Fruit fly (Drosophila melanogaster) whole organism, larva: ENCODE measurements around the gene Cys.
A peak's percentile ranks its signal among the peaks of the same experiment; 100 is the strongest.

Experiments used
- noc ChIP-seq: fragments of 200-800 bp; sonication (Bioruptor generic); optimal IDR thresholded peaks from 3 replicates; lab custom pipeline; 2019; ENCODE audit warnings: missing biosample characterization, mild to moderate bottlenecking, missing genetic modification characterization, moderate library complexity

Cys gene

DNA sequence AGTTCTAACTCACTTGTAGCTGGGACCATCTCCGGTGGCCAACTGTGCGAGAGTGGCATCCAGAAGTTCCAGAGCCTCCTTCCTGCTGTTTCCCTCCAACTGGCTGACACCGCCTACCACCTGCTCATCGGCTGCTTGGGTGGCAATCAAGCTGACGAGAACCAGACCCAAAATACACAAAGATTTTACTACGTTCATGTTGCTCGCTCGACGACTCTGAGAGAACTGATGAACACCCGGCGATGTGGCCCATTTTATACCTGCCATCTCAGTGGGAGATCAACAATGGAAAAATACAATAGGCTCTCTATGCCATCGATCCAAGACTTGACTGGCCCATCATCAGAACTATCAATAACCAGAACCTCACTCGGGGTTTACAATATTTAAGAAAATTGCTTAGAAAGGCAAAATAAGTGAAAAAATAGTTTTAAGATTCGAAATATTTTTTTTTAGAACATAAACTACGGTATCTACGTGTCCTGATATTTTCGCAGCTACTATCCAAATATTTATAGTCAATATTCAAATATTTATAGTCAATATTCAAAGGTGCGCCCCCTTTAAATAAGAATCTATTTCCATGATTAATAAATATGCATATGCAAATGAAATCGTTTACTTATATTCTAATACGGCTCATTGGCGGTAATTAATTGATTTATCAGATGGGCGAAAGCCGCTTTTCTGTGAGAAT lies at the start of gene Cys:
Gene Cys, minus strand, starts transcription at position 234 of the 697 bp plus-strand sequence.
- TF ChIP-seq noc (tag; lab: Kevin White, UChicago): peak; percentile 36

DNA sequence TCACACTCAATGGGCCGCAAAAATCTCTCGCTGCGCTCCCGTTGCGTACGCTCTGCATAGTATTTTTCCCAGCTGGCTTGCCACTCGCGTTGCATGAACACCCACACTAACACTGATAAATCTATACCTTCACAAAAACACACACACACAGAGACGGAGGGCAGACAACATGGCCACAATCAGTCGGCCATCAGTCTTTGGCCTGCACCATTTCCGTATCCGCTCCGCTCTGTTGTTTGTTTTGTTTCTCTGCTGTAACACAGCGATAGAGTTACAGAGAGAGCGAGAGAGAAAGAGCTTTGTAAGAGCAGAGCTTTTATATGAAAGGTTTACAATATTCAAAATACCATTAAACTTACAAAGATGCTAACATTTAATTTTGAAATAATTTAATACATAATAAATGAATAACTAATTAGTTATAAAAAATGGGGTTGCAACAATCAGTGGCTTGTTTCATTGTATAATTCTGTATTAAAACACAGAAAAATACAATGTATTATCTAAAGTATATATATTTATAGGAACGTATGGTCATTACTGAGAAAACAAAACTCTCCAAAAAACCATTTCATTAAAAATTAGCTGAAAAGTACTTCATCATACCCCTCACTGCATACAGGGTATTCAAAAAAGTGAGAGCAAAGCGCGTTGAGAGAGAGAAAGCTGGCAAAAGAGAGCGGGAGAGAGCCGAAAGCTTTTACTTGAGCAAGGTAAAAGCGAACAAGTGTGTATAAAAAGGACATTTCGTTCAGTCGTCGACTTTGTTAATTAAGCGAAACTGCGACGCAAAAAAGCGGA lies 39.6 kb upstream of the Cys start, which contains the start of gene CG14853:
Gene CG14853, plus strand, starts transcription at position 751 of the 801 bp plus-strand sequence.
- no peak for TF ChIP-seq noc (tag; lab: Kevin White, UChicago)

DNA sequence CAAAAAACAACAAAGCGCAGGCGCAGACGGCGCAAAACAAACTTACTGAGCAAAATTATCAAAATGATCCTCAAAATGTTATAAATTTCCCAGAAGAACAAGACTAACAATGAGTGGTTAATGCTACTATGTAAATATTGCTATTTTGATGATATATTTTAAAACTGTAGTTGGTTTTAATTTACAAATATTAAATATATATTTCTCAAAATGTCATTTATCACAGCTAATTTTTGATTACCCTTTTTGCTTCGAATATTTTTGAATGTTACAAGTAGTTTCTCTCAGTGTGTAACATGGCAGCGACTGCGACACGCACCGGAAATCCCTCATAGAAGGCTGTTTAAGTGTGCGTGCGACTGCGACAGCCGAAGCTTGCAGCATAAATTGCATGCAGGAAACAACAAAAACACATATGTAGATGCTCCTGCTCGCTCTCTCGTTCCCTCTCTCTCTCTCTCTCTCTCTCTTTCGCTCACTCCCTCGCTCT lies 28.5 kb upstream of the Cys start:
- no peak for TF ChIP-seq noc (tag; lab: Kevin White, UChicago)

DNA sequence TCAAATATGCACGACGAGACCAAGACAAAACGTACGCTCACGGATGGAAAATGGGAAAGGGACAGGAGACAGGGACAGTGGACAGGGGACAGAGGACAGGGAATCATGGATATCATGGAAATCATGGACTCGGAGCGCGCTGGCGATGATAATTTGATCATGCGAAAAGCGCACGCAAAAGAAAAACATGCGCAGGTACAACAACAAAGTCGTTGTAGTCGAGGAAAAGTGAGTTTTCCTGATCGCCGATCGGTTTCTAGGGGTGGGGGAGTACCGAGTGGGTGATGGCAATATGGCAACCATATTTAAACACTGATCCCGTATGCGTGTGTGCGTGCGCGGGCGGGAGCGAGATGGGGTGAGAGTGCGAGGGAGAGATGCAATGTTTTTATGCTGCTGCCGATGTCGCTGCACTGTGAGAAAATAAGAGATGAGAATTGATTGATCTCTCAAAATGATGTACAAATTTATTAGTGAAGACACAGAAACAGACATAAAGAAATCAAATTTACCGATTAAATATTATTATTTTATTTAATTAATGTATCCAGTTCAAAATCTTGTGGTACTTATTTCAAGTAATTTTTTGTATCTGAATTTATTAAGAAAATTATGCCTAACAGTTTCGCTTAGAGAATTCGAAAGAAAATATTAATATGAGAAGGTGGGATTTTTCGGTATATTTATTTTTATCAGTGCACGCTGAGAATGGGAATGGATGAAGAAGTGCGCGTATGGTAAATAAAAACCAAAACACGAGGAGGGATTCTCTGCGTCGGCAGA lies 21.5 kb upstream of the Cys start:
- no peak for TF ChIP-seq noc (tag; lab: Kevin White, UChicago)

DNA sequence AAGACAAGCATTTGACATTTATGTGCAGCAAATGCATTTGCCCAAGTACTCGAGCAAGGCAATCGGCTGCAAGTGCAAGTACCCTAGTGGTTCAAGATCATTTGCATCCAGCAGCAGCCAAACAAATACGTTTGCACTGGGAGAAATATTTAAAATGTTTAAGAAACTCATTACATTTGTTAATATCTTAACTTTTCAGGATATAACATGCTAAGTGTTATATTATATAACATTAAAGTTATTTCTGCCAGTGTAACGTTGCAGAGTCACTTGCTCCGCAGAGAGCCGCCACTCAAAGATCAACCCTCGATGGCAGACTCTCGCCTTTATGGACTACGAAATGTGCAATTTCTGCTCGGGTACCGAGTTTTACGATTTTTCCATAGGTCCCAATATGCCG lies 20.0 kb upstream of the Cys start:
- no peak for TF ChIP-seq noc (tag; lab: Kevin White, UChicago)

DNA sequence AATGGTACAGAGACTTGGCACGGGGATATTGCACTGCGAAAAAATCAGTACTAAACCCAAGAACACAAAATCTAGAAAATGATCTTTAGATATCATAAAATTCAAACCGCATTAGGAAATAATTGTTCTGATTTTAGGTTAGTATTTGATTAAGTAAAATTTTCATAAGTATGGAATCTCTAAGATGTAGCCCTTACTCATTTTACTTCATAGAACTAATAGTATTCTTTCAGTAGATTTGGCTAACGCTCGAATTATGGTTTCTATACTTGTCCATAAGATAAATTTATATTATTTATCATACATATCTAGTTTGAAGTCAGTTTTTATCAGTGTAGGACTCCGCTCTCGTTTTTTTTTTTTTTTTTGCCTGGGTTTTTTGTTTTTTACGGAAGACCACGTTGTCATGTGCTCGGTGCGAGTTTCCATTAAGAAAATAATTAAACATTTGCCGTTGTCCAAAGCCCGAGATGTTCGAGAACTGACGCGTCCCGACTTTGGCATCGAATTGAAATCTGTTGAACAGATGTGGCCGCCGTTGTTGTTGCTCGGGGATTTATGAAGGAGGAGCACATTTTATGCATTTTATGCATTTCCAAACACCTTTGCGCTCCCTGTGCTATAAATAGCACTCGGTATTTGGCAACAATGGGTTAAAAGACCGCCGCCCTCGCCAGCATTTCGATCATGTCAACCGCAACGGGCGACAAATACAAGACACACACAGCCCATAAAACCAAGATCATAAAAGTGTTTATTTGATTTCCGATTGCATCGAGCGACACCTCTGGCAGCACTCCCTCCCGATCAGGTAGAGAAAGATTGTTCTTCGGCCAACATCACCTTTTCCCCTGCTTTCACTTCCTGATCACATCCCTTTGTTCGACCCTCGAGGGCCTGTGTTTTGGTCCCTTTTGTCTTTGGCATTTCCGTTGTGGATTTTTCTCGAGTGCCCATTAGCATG lies 17.3 kb upstream of the Cys start:
- no peak for TF ChIP-seq noc (tag; lab: Kevin White, UChicago)

DNA sequence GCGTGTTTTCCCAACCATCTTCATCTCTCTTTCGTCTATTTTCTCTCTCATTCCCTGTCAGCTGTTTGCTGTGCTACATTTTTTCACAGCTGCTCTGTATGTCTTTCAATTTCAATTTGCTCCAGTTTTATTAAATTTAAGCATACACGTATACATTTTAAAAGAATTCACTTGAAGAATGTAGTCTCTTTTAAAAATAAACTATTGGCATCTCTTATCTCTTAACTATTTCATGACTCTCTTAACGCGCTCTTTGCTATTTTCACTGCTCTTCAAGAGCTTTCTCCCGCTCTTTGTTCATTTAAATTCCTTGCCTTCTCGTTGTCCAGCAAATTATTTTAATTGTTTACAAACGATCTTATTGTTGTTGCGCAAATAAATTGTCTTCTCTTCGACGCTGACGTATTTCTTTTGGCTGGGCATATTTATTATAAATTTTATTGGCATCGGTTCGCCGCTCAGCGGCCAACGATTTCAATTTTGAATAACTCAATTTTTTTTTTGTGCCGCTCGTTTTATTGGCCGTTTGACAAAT lies 10.7 kb upstream of the Cys start:
- no peak for TF ChIP-seq noc (tag; lab: Kevin White, UChicago)

DNA sequence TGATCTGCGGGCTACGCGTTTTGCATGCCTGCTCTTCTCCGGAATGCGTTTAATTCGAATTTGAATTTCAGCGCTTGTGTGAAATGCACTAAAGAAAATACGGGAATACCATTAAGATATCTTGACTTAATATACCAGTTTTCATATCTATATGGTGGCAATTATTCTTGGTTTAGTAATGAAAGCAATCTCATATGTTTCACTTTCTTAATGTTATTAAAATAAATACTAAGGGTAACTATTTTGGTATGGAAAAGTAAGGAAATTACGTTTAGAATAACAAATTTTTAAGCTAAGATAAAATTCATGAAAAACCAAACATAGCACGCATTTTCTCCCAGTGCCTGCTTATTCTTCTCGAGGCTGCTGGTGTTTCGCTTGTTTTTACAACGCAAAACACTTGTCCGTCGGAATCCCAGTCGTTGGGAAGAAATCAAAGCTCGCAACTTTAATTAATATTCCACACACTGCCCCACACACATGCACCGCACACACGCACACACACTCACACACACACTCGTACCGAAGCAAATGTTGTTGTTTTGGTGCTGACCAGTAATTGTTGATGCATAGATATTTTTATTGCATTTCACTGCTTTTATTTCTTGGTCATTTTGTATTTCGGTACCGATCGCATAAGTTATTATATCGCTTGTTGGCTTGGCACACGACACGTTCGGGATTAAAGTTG lies 8.5 kb upstream of the Cys start:
- no peak for TF ChIP-seq noc (tag; lab: Kevin White, UChicago)

DNA sequence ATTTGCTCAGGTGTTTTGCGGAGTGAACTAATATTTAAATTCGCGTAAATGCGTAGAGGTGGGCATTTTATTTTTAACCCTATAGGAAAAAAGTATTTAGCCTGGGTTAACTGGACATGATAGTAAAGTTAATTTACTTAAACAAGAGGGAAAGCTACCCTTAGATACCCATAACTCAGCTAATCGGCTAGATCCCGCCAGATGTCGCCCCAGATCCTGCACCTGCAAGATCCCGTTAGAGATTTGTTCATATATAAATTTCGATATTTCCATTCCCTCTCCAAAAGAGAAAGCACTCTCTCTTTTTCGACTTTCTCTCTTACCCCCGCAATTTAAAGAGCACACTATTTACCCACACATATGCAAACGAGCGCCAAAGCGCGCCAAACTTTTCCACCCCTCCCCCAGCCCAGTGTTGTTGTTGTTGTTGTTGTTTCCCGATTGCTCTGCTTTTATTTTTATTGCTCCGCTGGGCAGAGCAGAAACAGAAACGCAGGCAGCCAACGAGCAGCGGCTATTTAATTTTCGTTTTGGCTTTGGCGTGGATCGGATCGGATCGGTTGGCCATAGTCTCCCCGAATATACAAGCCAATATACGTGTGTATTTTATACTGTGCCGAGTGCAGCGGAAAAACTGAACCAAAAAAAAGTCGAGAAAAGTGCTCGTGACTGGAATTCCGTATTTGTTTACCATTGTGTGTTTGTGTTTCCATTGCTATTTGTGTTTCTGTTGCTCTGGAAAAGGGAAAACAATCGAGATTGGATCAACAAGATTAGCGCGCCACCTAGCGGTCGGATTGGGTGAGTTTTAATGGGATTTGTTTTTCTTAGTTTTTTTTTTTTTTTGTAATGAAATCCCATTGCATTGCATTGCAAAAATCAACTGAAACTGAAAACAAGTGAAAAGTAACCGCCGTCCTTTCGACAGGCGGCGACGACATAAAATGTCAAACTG lies 7.5 kb upstream of the Cys start, which contains the start of gene stumps:
Gene stumps, plus strand, starts transcription at position 526 of the 955 bp plus-strand sequence.
- TF ChIP-seq noc (tag; lab: Kevin White, UChicago): no peak

DNA sequence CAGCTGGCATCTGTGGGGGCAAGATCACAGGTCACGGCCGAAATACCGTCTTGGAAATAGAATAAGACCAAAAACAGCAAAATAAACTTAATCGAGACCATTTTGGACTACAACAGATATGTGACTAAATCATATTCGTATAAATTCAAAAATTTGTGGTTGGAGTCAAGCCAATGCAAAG lies 7.0 kb upstream of the Cys start, which contains the start of gene CG44094:
Gene CG44094, minus strand, starts transcription at position 101 of the 181 bp plus-strand sequence.
- TF ChIP-seq noc (tag; lab: Kevin White, UChicago): no peak

DNA sequence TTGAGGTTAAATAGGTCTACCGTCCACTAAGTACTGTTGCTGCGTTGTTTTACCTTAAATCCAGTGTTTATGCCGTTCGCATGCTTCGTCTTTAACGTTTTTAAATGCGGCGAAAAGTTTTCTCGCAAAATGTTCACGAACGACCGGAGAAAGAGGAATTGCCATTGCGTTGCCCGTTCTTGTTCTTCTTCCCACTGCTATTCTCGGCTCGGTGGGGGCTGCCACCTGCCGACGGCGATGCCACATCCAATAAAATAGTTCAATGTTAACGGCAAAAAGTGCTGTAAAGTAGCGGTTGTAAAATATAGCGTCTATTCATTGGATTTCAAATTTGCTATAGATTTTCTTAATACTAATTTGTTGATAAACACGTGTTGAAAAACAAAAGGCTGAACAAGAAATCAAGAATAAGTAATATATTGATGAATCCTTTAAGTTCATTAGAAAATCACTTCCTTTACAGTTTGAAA lies 6.3 kb upstream of the Cys start, which contains the start of gene CG7987:
Gene CG7987, minus strand, starts transcription at position 170 of the 470 bp plus-strand sequence.
- no peak for TF ChIP-seq noc (tag; lab: Kevin White, UChicago)

DNA sequence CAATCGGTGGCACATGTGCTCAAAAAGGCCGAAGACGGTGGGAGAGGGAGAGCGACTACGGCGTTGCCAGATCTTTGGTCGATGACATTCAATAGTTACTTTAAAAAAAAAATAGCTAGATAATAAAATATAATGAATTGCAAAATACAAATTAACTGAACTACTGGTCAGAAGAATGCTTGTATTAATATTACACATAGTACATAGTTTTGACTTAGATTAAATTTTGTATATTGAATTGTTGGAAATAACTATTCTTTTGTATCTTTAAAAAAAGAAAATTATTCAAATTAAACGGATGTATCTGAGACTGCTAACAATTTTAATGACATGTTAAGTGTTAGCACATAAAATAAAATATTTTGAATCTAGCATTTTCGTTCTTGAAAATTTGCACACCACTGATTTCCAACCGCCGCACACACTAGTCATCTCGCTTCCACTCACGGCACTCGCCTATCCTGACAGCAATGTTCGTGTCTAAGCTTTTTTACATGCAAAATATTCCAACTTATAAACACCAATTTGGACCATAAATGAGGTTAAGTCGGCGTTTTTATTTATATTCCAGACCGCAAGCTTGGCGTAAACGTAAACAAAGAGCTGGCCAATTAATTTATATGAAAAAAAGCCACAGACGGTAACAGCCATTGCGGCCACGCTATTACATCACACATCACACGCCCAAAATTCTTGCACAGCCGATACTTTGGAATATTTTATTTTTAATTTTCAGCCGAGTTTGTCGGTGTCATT lies 5.7 kb upstream of the Cys start:
- peak; percentile 79 for TF ChIP-seq noc (tag; lab: Kevin White, UChicago)
